Fruit fly (Drosophila melanogaster) whole organism, adult: ENCODE results near the gene CG1246.

Experiments used
- CG11617 ChIP-seq: fragments of 200-800 bp; sonication (Bioruptor generic); optimal IDR thresholded peaks from 2 replicates; lab custom pipeline; 2017; ENCODE audit warnings: mild to moderate bottlenecking, missing biosample characterization, missing genetic modification reagents, missing genetic modification characterization
- CG12768 ChIP-seq: fragments of 200-800 bp; sonication (Bioruptor generic); optimal IDR thresholded peaks from 2 replicates; lab custom pipeline; 2017; ENCODE audit warnings: missing biosample characterization, missing genetic modification characterization, mild to moderate bottlenecking, moderate library complexity, missing genetic modification reagents
- CG14711 ChIP-seq: fragments of 200-800 bp; sonication (Bioruptor generic); optimal IDR thresholded peaks from 2 replicates; lab custom pipeline; 2018; ENCODE audit warnings: missing biosample characterization, mild to moderate bottlenecking, missing genetic modification characterization, moderate library complexity
- CG1620 ChIP-seq: fragments of 200-800 bp; sonication (Bioruptor generic); optimal IDR thresholded peaks from 2 replicates; lab custom pipeline; 2016; ENCODE audit warnings: missing biosample characterization, missing genetic modification characterization
- CG33017 ChIP-seq: fragments of 200-800 bp; sonication (Bioruptor generic); optimal IDR thresholded peaks from 2 replicates; lab custom pipeline; 2018; ENCODE audit warnings: missing biosample characterization, mild to moderate bottlenecking, missing genetic modification characterization, moderate library complexity
- CG5204 ChIP-seq: fragments of 200-800 bp; sonication (Bioruptor generic); optimal IDR thresholded peaks from 2 replicates; lab custom pipeline; 2016; ENCODE audit warnings: missing biosample characterization, missing genetic modification characterization
- CG7045 ChIP-seq: fragments of 200-800 bp; sonication (Bioruptor generic); optimal IDR thresholded peaks from 2 replicates; lab custom pipeline; 2017; ENCODE audit warnings: missing biosample characterization, mild to moderate bottlenecking, missing genetic modification characterization
- CG7101 ChIP-seq: fragments of 200-800 bp; sonication (Bioruptor generic); optimal IDR thresholded peaks from 2 replicates; lab custom pipeline; 2018; ENCODE audit warnings: missing biosample characterization, mild to moderate bottlenecking, missing genetic modification characterization, moderate library complexity
- Clk ChIP-seq: fragments of 200-800 bp; sonication (Bioruptor generic); optimal IDR thresholded peaks from 2 replicates; lab custom pipeline; 2017; ENCODE audit warnings: missing biosample characterization, missing genetic modification characterization
- Crg-1 ChIP-seq: fragments of 200-800 bp; sonication (Bioruptor generic); optimal IDR thresholded peaks from 2 replicates; lab custom pipeline; 2016; ENCODE audit warnings: missing biosample characterization, missing genetic modification characterization
- Hr96 ChIP-seq: fragments of 200-800 bp; sonication (Bioruptor generic); optimal IDR thresholded peaks from 2 replicates; lab custom pipeline; 2016; ENCODE audit warnings: missing biosample characterization, missing genetic modification characterization
- Mnt ChIP-seq: fragments of 200-800 bp; sonication (Bioruptor generic); optimal IDR thresholded peaks from 2 replicates; lab custom pipeline; 2016; ENCODE audit warnings: missing biosample characterization, mild to moderate bottlenecking, missing genetic modification characterization
- bab1 ChIP-seq: fragments of 200-800 bp; sonication (Bioruptor generic); optimal IDR thresholded peaks from 3 replicates; lab custom pipeline; 2019; ENCODE audit warnings: missing biosample characterization, mild to moderate bottlenecking, missing genetic modification characterization, moderate library complexity
- cic ChIP-seq: fragments of 200-800 bp; sonication (Bioruptor generic); optimal IDR thresholded peaks from 2 replicates; lab custom pipeline; 2017; ENCODE audit warnings: missing biosample characterization, mild to moderate bottlenecking, missing genetic modification characterization, moderate library complexity
- cnc ChIP-seq, 2 experiments: fragments of >200 bp; optimal IDR thresholded peaks; 2 replicates each; lab custom pipeline; 2017
- kay ChIP-seq: fragments of 200-800 bp; sonication (Bioruptor generic); peaks from one replicate; lab custom pipeline; 2016; ENCODE audit warnings: missing biosample characterization, missing genetic modification characterization, borderline replicate concordance
- ovo ChIP-seq: fragments of 200-800 bp; sonication (Bioruptor generic); optimal IDR thresholded peaks from 2 replicates; lab custom pipeline; 2016; ENCODE audit warnings: missing biosample characterization, missing genetic modification characterization
- pad ChIP-seq: fragments of 200-800 bp; sonication (Bioruptor generic); optimal IDR thresholded peaks from 3 replicates; lab custom pipeline; 2017; ENCODE audit warnings: missing biosample characterization, missing genetic modification characterization, mild to moderate bottlenecking, moderate library complexity, missing genetic modification reagents
- tj ChIP-seq: fragments of 200-800 bp; sonication (Bioruptor generic); optimal IDR thresholded peaks from 3 replicates; lab custom pipeline; 2017; ENCODE audit warnings: missing biosample characterization, mild to moderate bottlenecking, missing genetic modification characterization, moderate library complexity
- toe ChIP-seq: fragments of 200-800 bp; sonication (Bioruptor generic); optimal IDR thresholded peaks from 2 replicates; lab custom pipeline; 2016; ENCODE audit warnings: missing biosample characterization, missing genetic modification characterization

The CG1246 gene

DNA sequence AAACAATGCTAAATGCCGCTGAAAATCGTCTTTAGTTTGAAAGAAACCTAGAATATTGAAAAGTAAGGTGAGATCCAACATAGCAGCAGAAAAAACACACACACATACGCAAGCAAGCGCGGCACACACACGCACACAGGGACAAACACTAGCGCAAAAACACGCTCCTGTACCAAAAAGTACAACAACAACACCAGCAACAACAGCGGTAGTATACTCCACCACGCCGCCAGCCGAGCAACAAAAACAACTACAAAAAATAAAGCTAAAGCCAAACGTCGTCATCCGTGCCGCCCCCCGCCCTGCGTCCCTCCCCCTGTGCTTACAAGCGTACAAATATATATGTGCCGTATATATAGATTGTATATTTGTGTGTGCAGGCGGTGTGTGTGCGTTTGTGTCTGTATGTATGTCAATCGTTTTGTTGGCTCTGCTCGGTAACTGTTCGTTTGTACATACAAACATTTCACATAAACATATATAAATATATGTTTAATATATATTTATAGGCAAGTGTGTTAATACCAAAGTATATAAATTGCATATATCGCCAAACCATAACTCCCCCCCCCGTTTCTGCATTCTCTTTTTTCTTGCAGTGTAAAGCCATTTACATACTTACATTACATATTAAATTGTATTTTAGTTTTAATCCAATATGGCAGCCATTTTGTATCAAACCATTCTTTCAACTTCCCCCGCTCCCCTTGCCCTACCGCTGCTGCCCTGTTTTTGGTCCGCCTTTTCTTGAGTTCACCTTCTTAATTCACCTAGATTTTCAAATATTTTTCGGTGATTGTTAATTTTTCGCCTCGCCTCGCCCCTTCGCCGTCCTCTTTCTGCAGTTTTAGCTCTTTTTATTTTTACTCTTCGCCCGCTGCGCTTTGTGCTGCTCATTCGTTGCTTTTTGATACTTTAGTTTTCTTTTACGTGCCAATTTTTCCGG, 11.6 kb upstream of the CG1246 start:
- TF ChIP-seq tj (GFP tag; lab: Kevin White, UChicago), result peak; percentile 63
- peak; percentile 40 for TF ChIP-seq bab1 (GFP tag; lab: Kevin White, UChicago)
- TF ChIP-seq Mnt (GFP tag; lab: Kevin White, UChicago), result no peak
- peak; percentile 6 for TF ChIP-seq CG12768 (GFP tag; lab: Kevin White, UChicago)
- TF ChIP-seq CG14711 (tag; lab: Kevin White, UChicago), result peak; percentile 46
- no peak for TF ChIP-seq CG7101 (tag; lab: Kevin White, UChicago)

dm6 chr3L:2643324-2643723, 4.5 kb upstream of the CG1246 start, which contains the start of gene CG14949:
Gene CG14949, minus strand, starts transcription at chr3L:2643424.
- no peak for TF ChIP-seq cnc (optimal IDR thresholded peaks at IDR 0.05; lab: Kevin White, UChicago)
- TF ChIP-seq Crg-1 (GFP tag; lab: Kevin White, UChicago), result no peak
- TF ChIP-seq CG14711 (tag; lab: Kevin White, UChicago), result no peak
- TF ChIP-seq CG33017 (tag; lab: Kevin White, UChicago), result no peak
- TF ChIP-seq Mnt (GFP tag; lab: Kevin White, UChicago), result no peak
- TF ChIP-seq CG1620 (GFP tag; lab: Kevin White, UChicago), result no peak
- no peak for TF ChIP-seq cic (GFP tag; lab: Kevin White, UChicago)

dm6 chr3L:2645068-2645467, 2.8 kb upstream of the CG1246 start, which contains the start of gene CG1143:
Gene CG1143, plus strand, starts transcription at chr3L:2645368.
- no peak for TF ChIP-seq CG7045 (GFP tag; lab: Kevin White, UChicago)
- no peak for TF ChIP-seq CG1620 (GFP tag; lab: Kevin White, UChicago)
- no peak for TF ChIP-seq tj (GFP tag; lab: Kevin White, UChicago)
- TF ChIP-seq toe (GFP tag; lab: Kevin White, UChicago), result no peak
- no peak for TF ChIP-seq CG5204 (GFP tag; lab: Kevin White, UChicago)
- TF ChIP-seq CG7101 (tag; lab: Kevin White, UChicago), result no peak
- no peak for TF ChIP-seq CG14711 (tag; lab: Kevin White, UChicago)
- TF ChIP-seq ovo (GFP tag; lab: Kevin White, UChicago), result no peak
- no peak for TF ChIP-seq cnc (optimal IDR thresholded peaks at IDR 0.05; lab: Kevin White, UChicago)
- TF ChIP-seq Hr96, result no peak
- no peak for TF ChIP-seq Clk
- no peak for TF ChIP-seq bab1 (GFP tag; lab: Kevin White, UChicago)
- no peak for TF ChIP-seq CG33017 (tag; lab: Kevin White, UChicago)
- TF ChIP-seq CG11617 (GFP tag; lab: Kevin White, UChicago), result no peak
- TF ChIP-seq kay (GFP tag; lab: Kevin White, UChicago), result no peak
- TF ChIP-seq pad (GFP tag; lab: Kevin White, UChicago), result no peak
- no peak for TF ChIP-seq Mnt (GFP tag; lab: Kevin White, UChicago)
- TF ChIP-seq Crg-1 (GFP tag; lab: Kevin White, UChicago), result no peak

dm6 chr3L:2651800-2652199, 4.0 kb downstream of the CG1246 start, which contains the start of the genes ProRS-m, CG42304 and Snup:
Gene ProRS-m, minus strand, starts transcription at chr3L:2651850.
Gene CG42304, plus strand, starts transcription at chr3L:2652088.
Gene Snup, plus strand, starts transcription at chr3L:2652088.
- no peak for TF ChIP-seq cic (GFP tag; lab: Kevin White, UChicago)
- TF ChIP-seq Hr96, result no peak
- no peak for TF ChIP-seq cnc (optimal IDR thresholded peaks at IDR 0.05; lab: Kevin White, UChicago)
- no peak for TF ChIP-seq toe (GFP tag; lab: Kevin White, UChicago)
- peak; percentile 55 for TF ChIP-seq CG7045 (GFP tag; lab: Kevin White, UChicago)
- TF ChIP-seq Mnt (GFP tag; lab: Kevin White, UChicago), result no peak
- TF ChIP-seq bab1 (GFP tag; lab: Kevin White, UChicago), result peak; percentile 37
- no peak for TF ChIP-seq ovo (GFP tag; lab: Kevin White, UChicago)
- TF ChIP-seq Clk, result no peak
- TF ChIP-seq CG11617 (GFP tag; lab: Kevin White, UChicago), result no peak
- TF ChIP-seq CG14711 (tag; lab: Kevin White, UChicago), result peak; percentile 81
- peak; percentile 60 for TF ChIP-seq CG33017 (tag; lab: Kevin White, UChicago)
- TF ChIP-seq CG5204 (GFP tag; lab: Kevin White, UChicago), result no peak
- TF ChIP-seq Crg-1 (GFP tag; lab: Kevin White, UChicago), result no peak
- TF ChIP-seq CG7101 (tag; lab: Kevin White, UChicago), result peak; percentile 76
- TF ChIP-seq CG1620 (GFP tag; lab: Kevin White, UChicago), result no peak
- TF ChIP-seq pad (GFP tag; lab: Kevin White, UChicago), result peak; percentile 0
- no peak for TF ChIP-seq kay (GFP tag; lab: Kevin White, UChicago)
- peak; percentile 21 for TF ChIP-seq CG12768 (GFP tag; lab: Kevin White, UChicago)
- TF ChIP-seq tj (GFP tag; lab: Kevin White, UChicago), result no peak

DNA sequence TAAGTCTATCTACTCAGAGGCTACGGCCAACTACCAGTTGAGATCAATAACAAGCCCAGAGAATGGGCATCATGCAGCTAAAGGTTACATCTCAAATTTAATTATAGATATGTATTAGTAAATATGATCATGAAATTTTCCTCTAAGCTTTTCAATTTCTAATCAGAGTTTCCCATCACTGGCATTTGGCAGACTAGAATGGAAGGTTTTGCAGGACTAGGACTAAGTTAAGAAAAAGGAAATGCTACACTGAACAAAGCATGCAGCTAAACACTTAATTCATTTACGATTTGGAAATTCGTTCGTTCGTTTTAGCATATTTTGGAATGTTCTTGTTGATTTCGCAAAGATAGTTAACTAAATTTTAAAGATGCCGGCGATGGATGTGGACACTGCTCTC, 11.5 kb downstream of the CG1246 start, which contains the start of gene CG33233:
Gene CG33233 (plus strand): TSS at position 301 of the 400 bp plus-strand sequence.
- TF ChIP-seq CG33017 (tag; lab: Kevin White, UChicago) (no peak), pad (GFP tag; lab: Kevin White, UChicago) (no peak), CG11617 (GFP tag; lab: Kevin White, UChicago) (no peak), CG7101 (tag; lab: Kevin White, UChicago) (no peak), bab1 (GFP tag; lab: Kevin White, UChicago) (no peak), Clk (no peak), CG14711 (tag; lab: Kevin White, UChicago) (no peak), cnc (optimal IDR thresholded peaks at IDR 0.05; lab: Kevin White, UChicago) (no peak), CG1620 (GFP tag; lab: Kevin White, UChicago) (no peak), ovo (GFP tag; lab: Kevin White, UChicago) (no peak), Mnt (GFP tag; lab: Kevin White, UChicago) (no peak), Crg-1 (GFP tag; lab: Kevin White, UChicago) (no peak), tj (GFP tag; lab: Kevin White, UChicago) (no peak), kay (GFP tag; lab: Kevin White, UChicago) (no peak), Hr96 (no peak), CG7045 (GFP tag; lab: Kevin White, UChicago) (no peak), cic (GFP tag; lab: Kevin White, UChicago) (no peak)
